Fruit fly (Drosophila melanogaster) whole organism, embryonic: ENCODE results near the gene CG42820.

Experiments used
- Adf1 ChIP-seq: fragments of 200-800 bp; sonication (Bioruptor generic); IDR thresholded peaks from 2 replicates; pipeline ENCODE4 v1.3.6; 2022; ENCODE audit warnings: missing biosample characterization, missing genetic modification characterization
- B-H1 ChIP-seq: fragments of 200-800 bp; sonication (Bioruptor generic); IDR thresholded peaks from 3 replicates; pipeline ENCODE4 v1.3.6; 2022; ENCODE audit warnings: missing biosample characterization, missing genetic modification characterization
- CG13424 ChIP-seq: fragments of 200-800 bp; sonication (Bioruptor generic); optimal IDR thresholded peaks from 2 replicates; lab custom pipeline; 2019; ENCODE audit warnings: missing biosample characterization, mild to moderate bottlenecking, missing genetic modification characterization, moderate library complexity
- CG14965 ChIP-seq: fragments of 200-800 bp; sonication (Bioruptor generic); optimal IDR thresholded peaks from 2 replicates; lab custom pipeline; 2016; ENCODE audit warnings: missing biosample characterization, missing genetic modification characterization, borderline replicate concordance
- CG15073 ChIP-seq: fragments of 200-800 bp; sonication (Bioruptor generic); optimal IDR thresholded peaks from 2 replicates; lab custom pipeline; 2016; ENCODE audit warnings: missing biosample characterization, missing genetic modification characterization
- CG17361 ChIP-seq: fragments of 200-800 bp; sonication (Bioruptor generic); IDR thresholded peaks from 3 replicates; pipeline ENCODE4 v1.3.6; 2022; ENCODE audit warnings: missing biosample characterization, missing genetic modification characterization
- CG17802 ChIP-seq: fragments of 200-800 bp; sonication (Bioruptor generic); optimal IDR thresholded peaks from 2 replicates; lab custom pipeline; 2018; ENCODE audit warnings: missing biosample characterization, mild to moderate bottlenecking, missing genetic modification characterization, moderate library complexity
- CG2116 ChIP-seq: fragments of 200-800 bp; sonication (Bioruptor generic); optimal IDR thresholded peaks from 3 replicates; lab custom pipeline; 2018; ENCODE audit warnings: missing biosample characterization, mild to moderate bottlenecking, missing genetic modification characterization
- CG2120 ChIP-seq: fragments of 200-800 bp; sonication (Bioruptor generic); optimal IDR thresholded peaks from 3 replicates; lab custom pipeline; 2016; ENCODE audit warnings: missing biosample characterization, missing genetic modification characterization
- CG2202 ChIP-seq: fragments of 200-800 bp; sonication (Bioruptor generic); optimal IDR thresholded peaks from 2 replicates; lab custom pipeline; 2018; ENCODE audit warnings: missing biosample characterization, mild to moderate bottlenecking, missing genetic modification characterization
- CG2875 ChIP-seq: fragments of 200-800 bp; sonication (Bioruptor generic); optimal IDR thresholded peaks from 2 replicates; lab custom pipeline; 2017; ENCODE audit warnings: missing biosample characterization, mild to moderate bottlenecking, missing genetic modification characterization, missing genetic modification reagents
- CG3065 ChIP-seq: fragments of 200-800 bp; sonication (Bioruptor generic); optimal IDR thresholded peaks from 2 replicates; lab custom pipeline; 2016; ENCODE audit warnings: missing biosample characterization, missing genetic modification characterization
- CG4424 ChIP-seq: fragments of 200-800 bp; sonication (Bioruptor generic); optimal IDR thresholded peaks from 3 replicates; lab custom pipeline; 2016; ENCODE audit warnings: missing biosample characterization, missing genetic modification characterization
- CG6272 ChIP-seq: fragments of 200-800 bp; sonication (Bioruptor generic); IDR thresholded peaks from 2 replicates; pipeline ENCODE4 v1.3.6; 2022; ENCODE audit warnings: missing biosample characterization, missing genetic modification characterization
- CG6854 ChIP-seq: fragments of 200-800 bp; sonication (Bioruptor generic); optimal IDR thresholded peaks from 3 replicates; lab custom pipeline; 2017; ENCODE audit warnings: missing biosample characterization, mild to moderate bottlenecking, missing genetic modification characterization
- CG7745 ChIP-seq: fragments of 200-800 bp; sonication (Bioruptor generic); optimal IDR thresholded peaks from 2 replicates; lab custom pipeline; 2018; ENCODE audit warnings: missing biosample characterization, mild to moderate bottlenecking, missing genetic modification characterization, moderate library complexity
- CG7928 ChIP-seq: fragments of 200-800 bp; sonication (Bioruptor generic); optimal IDR thresholded peaks from 2 replicates; lab custom pipeline; 2017; ENCODE audit warnings: missing biosample characterization, mild to moderate bottlenecking, missing genetic modification characterization
- CG8281 ChIP-seq: fragments of 200-800 bp; sonication (Bioruptor generic); optimal IDR thresholded peaks from 2 replicates; lab custom pipeline; 2018; ENCODE audit warnings: missing biosample characterization, mild to moderate bottlenecking, missing genetic modification characterization, moderate library complexity
- CG8478 ChIP-seq: fragments of >200 bp; optimal IDR thresholded peaks from 2 replicates; lab custom pipeline; 2018
- CoRest ChIP-seq: fragments of 200-800 bp; sonication (Bioruptor generic); optimal IDR thresholded peaks from 3 replicates; lab custom pipeline; 2018; ENCODE audit warnings: missing biosample characterization, mild to moderate bottlenecking, missing genetic modification characterization, moderate library complexity
- CrebB ChIP-seq: fragments of 200-800 bp; sonication (Bioruptor generic); optimal IDR thresholded peaks from 3 replicates; lab custom pipeline; 2018; ENCODE audit warnings: missing biosample characterization, mild to moderate bottlenecking, missing genetic modification characterization
- D19B ChIP-seq: fragments of 200-800 bp; sonication (Bioruptor generic); optimal IDR thresholded peaks from 2 replicates; lab custom pipeline; 2017; ENCODE audit warnings: missing biosample characterization, mild to moderate bottlenecking, missing genetic modification characterization
- Eip74EF ChIP-seq, 2 experiments: fragments of 200-800 bp in 1 of 2; fragments of >200 bp in 1 of 2; sonication (Bioruptor generic) in 1 of 2; optimal IDR thresholded peaks; 2 replicates each; lab custom pipeline; 2017 to 2019; ENCODE audit warnings: missing biosample characterization in 2 of 2, missing genetic modification characterization in 2 of 2, mild to moderate bottlenecking in 1 of 2, moderate library complexity in 1 of 2
- HLH4C ChIP-seq: fragments of 200-800 bp; sonication (Bioruptor generic); IDR thresholded peaks from 3 replicates; pipeline ENCODE4 v1.3.6; 2022; ENCODE audit warnings: missing biosample characterization, missing genetic modification characterization; ENCODE audit not compliant: partially characterized antibody
- HLH54F ChIP-seq: fragments of 200-800 bp; sonication (Bioruptor generic); optimal IDR thresholded peaks from 3 replicates; lab custom pipeline; 2016; ENCODE audit warnings: missing biosample characterization, missing genetic modification characterization
- Hr39 ChIP-seq: fragments of >200 bp; optimal IDR thresholded peaks from 2 replicates; lab custom pipeline; 2017
- Mrtf ChIP-seq: fragments of 200-800 bp; sonication (Bioruptor generic); IDR thresholded peaks from 3 replicates; pipeline ENCODE4 v1.3.6; 2022; ENCODE audit warnings: missing biosample characterization, missing genetic modification characterization
- NFAT ChIP-seq: fragments of 200-800 bp; sonication (Bioruptor generic); IDR thresholded peaks from 2 replicates; pipeline ENCODE4 v1.3.6; 2022; ENCODE audit warnings: missing biosample characterization, missing genetic modification characterization
- Nf-YB ChIP-seq: fragments of 200-800 bp; sonication (Bioruptor generic); optimal IDR thresholded peaks from 3 replicates; lab custom pipeline; 2019; ENCODE audit warnings: missing biosample characterization, mild to moderate bottlenecking, missing genetic modification characterization, moderate library complexity
- PHDP ChIP-seq: fragments of 200-800 bp; sonication (Bioruptor generic); optimal IDR thresholded peaks from 3 replicates; lab custom pipeline; 2018; ENCODE audit warnings: missing biosample characterization, mild to moderate bottlenecking, missing genetic modification characterization, moderate library complexity
- Sry-δ ChIP-seq: fragments of 200-800 bp; sonication (Bioruptor generic); optimal IDR thresholded peaks from 2 replicates; lab custom pipeline; 2016; ENCODE audit warnings: missing biosample characterization, missing genetic modification characterization
- Trl ChIP-seq, 3 experiments: fragments of >200 bp in 2 of 3; fragments of 200-800 bp in 1 of 3; sonication (Bioruptor generic) in 1 of 3; optimal IDR thresholded peaks; 2 replicates in 1 of 3; 3 replicates in 2 of 3; lab custom pipeline; 2016 to 2017; ENCODE audit warnings: missing biosample characterization in 1 of 3, missing genetic modification characterization in 1 of 3
- abd-A ChIP-seq: fragments of 200-800 bp; sonication (Bioruptor generic); optimal IDR thresholded peaks from 3 replicates; lab custom pipeline; 2019; ENCODE audit warnings: missing biosample characterization, mild to moderate bottlenecking, missing genetic modification characterization, moderate library complexity
- ash1 ChIP-seq: fragments of 200-800 bp; sonication (Bioruptor generic); optimal IDR thresholded peaks from 2 replicates; lab custom pipeline; 2018; ENCODE audit warnings: missing biosample characterization, mild to moderate bottlenecking, missing genetic modification characterization
- br ChIP-seq: fragments of >200 bp; optimal IDR thresholded peaks from 2 replicates; lab custom pipeline; 2017
- chm ChIP-seq: fragments of 200-800 bp; sonication (Bioruptor generic); IDR thresholded peaks from 2 replicates; pipeline ENCODE4 v1.3.6; 2022; ENCODE audit warnings: missing biosample characterization, missing genetic modification characterization
- esg ChIP-seq: fragments of 200-800 bp; sonication (Bioruptor generic); conservative IDR thresholded peaks from 2 replicates; pipeline ENCODE4 v1.3.6; 2022; ENCODE audit warnings: missing biosample characterization, missing genetic modification characterization
- fru ChIP-seq: fragments of >200 bp; optimal IDR thresholded peaks from 2 replicates; lab custom pipeline; 2017
- gro ChIP-seq: fragments of 200-800 bp; sonication (Bioruptor generic); optimal IDR thresholded peaks from 2 replicates; lab custom pipeline; 2016; ENCODE audit warnings: missing biosample characterization, missing genetic modification characterization
- hbn ChIP-seq: fragments of 200-800 bp; sonication (Bioruptor generic); IDR thresholded peaks from 2 replicates; pipeline ENCODE4 v1.3.6; 2022; ENCODE audit warnings: missing biosample characterization, missing genetic modification characterization; ENCODE audit not compliant: partially characterized antibody
- inv ChIP-seq: fragments of 200-800 bp; sonication (Bioruptor generic); IDR thresholded peaks from 2 replicates; pipeline ENCODE4 v1.3.6; 2022; ENCODE audit warnings: missing biosample characterization, missing genetic modification characterization; ENCODE audit not compliant: partially characterized antibody
- maf-S ChIP-seq: fragments of 200-800 bp; sonication (Bioruptor generic); optimal IDR thresholded peaks from 2 replicates; lab custom pipeline; 2016; ENCODE audit warnings: missing biosample characterization, missing genetic modification characterization
- nau ChIP-seq: fragments of 200-800 bp; sonication (Bioruptor generic); optimal IDR thresholded peaks from 3 replicates; lab custom pipeline; 2017; ENCODE audit warnings: missing biosample characterization, mild to moderate bottlenecking, missing genetic modification characterization, missing genetic modification reagents
- ranshi ChIP-seq: fragments of 200-800 bp; sonication (Bioruptor generic); IDR thresholded peaks from 2 replicates; pipeline ENCODE4 v1.3.6; 2022; ENCODE audit warnings: missing biosample characterization, missing genetic modification characterization
- row ChIP-seq: fragments of 200-800 bp; sonication (Bioruptor generic); IDR thresholded peaks from 3 replicates; pipeline ENCODE4 v1.3.6; 2022; ENCODE audit warnings: missing biosample characterization, missing genetic modification characterization
- run ChIP-seq: fragments of 200-800 bp; sonication (Bioruptor generic); optimal IDR thresholded peaks from 3 replicates; lab custom pipeline; 2018; ENCODE audit warnings: missing biosample characterization, mild to moderate bottlenecking, missing genetic modification characterization
- shn ChIP-seq: fragments of 200-800 bp; sonication (Bioruptor generic); optimal IDR thresholded peaks from 3 replicates; lab custom pipeline; 2016; ENCODE audit warnings: missing biosample characterization, missing genetic modification characterization
- so ChIP-seq: fragments of 200-800 bp; sonication (Bioruptor generic); IDR thresholded peaks from 3 replicates; pipeline ENCODE4 v1.3.6; 2022; ENCODE audit warnings: missing biosample characterization, missing genetic modification characterization
- vnd ChIP-seq: fragments of 200-800 bp; sonication (Bioruptor generic); IDR thresholded peaks from 3 replicates; pipeline ENCODE4 v1.3.6; 2022; ENCODE audit warnings: missing biosample characterization, missing genetic modification characterization; ENCODE audit not compliant: partially characterized antibody

The CG42820 gene

dm6 chr2L:8403286-8404270 lies 11.4 kb upstream of the CG42820 start, which contains the start of gene emb (continued):
- TF ChIP-seq row (GFP tag; lab: Robert Waterston, UW) (peak; percentile 76), so (GFP tag; lab: Robert Waterston, UW) (no peak), esg (GFP tag; lab: Robert Waterston, UW) (no peak), PHDP (no peak), nau (GFP tag; lab: Kevin White, UChicago) (no peak), abd-A (tag; lab: Kevin White, UChicago) (no peak), B-H1 (no peak), Sry-δ (peak; percentile 89), CG4424 (GFP tag; lab: Kevin White, UChicago) (peak; percentile 73), CG15073 (no peak), CG17802 (tag; lab: Kevin White, UChicago) (peak; percentile 40), CG3065 (no peak), CG2202 (tag; lab: Kevin White, UChicago) (peak; percentile 11), shn (GFP tag; lab: Kevin White, UChicago) (peak; percentile 46), ash1 (GFP tag; lab: Kevin White, UChicago) (no peak), br (no peak), ranshi (0 out of 2 replicates have a peak, but pooled peaks have one; percentile 17), CG7928 (peak; percentile 93), chm (GFP tag; lab: Robert Waterston, UW) (peak; percentile 17; the same call in 1 of the 2 replicates), gro (GFP tag; lab: Kevin White, UChicago) (no peak), run (tag; lab: Kevin White, UChicago) (no peak), CG6272 (GFP tag; lab: Robert Waterston, UW) (no peak), CrebB (tag; lab: Kevin White, UChicago) (peak; percentile 33), NFAT (GFP tag; lab: Robert Waterston, UW) (peak; percentile 58), inv (GFP tag; lab: Robert Waterston, UW) (peak; percentile 90), CG6854 (GFP tag; lab: Kevin White, UChicago) (no peak), fru (lab: Kevin White, UChicago) (no peak), CG2120 (GFP tag; lab: Kevin White, UChicago) (peak; percentile 70), CG2116 (GFP tag; lab: Kevin White, UChicago) (peak; percentile 100), CoRest (tag; lab: Kevin White, UChicago) (no peak), CG13424 (tag; lab: Kevin White, UChicago) (peak; percentile 26), Adf1 (GFP tag; lab: Robert Waterston, UW) (peak; percentile 42; the same call in 1 of the 2 replicates), vnd (peak; percentile 97), HLH54F (peak; percentile 58), Hr39 (lab: Kevin White, UChicago) (no peak), D19B (GFP tag; lab: Kevin White, UChicago) (no peak), Mrtf (GFP tag; lab: Robert Waterston, UW) (no peak), CG7745 (no peak), Trl (optimal IDR thresholded peaks at IDR 0.05; lab: Kevin White, UChicago) (no peak), Trl (GFP tag; optimal IDR thresholded peaks at IDR 0.05; lab: Kevin White, UChicago) (peak; percentile 50), maf-S (GFP tag; lab: Kevin White, UChicago) (peak; percentile 30), CG8281 (tag; lab: Kevin White, UChicago) (no peak), CG17361 (peak; percentile 66; the same call in 2 of the 3 replicates), HLH4C (GFP tag; lab: Robert Waterston, UW) (peak; percentile 100), CG2875 (GFP tag; lab: Kevin White, UChicago) (no peak), Eip74EF (GFP tag; optimal IDR thresholded peaks at IDR 0.05; lab: Kevin White, UChicago) (no peak), hbn (peak; percentile 80), CG14965 (no peak), Nf-YB (GFP tag; lab: Kevin White, UChicago) (no peak), CG8478 (lab: Kevin White, UChicago) (peak; percentile 85)
